Fruit fly (Drosophila melanogaster): ENCODE results near the gene Nek2.

Gene Nek2

DNA sequence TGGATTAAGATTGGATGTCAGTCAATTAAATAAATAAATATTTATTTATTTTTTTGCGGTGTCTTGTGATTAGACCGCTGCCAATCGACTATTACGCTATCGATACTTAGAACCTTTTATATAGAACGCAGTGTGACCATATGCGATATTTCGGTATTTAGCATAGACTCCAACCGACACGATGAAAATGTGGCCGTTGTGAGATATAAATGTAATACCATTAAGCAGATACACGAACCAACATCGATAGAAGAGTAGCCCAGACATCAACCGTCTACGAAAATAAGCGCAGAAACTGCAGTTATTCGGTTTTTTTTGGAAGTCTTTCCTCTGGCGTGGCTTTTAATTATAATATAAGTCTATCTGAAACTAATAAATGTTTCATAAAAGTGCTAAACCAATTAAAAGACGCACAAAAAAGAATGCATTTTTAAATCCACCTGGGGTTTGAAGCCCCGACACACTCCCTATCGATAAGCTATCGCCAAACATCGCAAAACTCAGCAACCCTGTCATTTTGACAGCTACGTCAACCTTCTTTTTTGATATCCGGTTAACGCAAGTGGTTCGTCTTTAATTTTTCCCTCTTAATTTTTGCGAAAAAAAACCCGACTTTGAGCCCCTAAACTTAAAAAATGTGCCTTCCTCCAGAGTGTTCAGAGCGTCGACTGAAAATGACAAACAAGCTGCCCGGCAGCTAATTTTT, 41.9 kb upstream of the Nek2 start, which contains the start of the genes Dhdds and RpS14a (continued):
- no peak for TF ChIP-seq fu2 (GFP tag; optimal IDR thresholded peaks at IDR 0.05)
- no peak for TF ChIP-seq CG4730 (GFP tag; IDR thresholded peaks at IDR 0.05)
- TF ChIP-seq Sox100B (GFP tag; optimal IDR thresholded peaks at IDR 0.05): peak; percentile 81
- TF ChIP-seq D (optimal IDR thresholded peaks at IDR 0.05): no peak
- peak; percentile 62 for TF ChIP-seq D (GFP tag; optimal IDR thresholded peaks at IDR 0.05)
- no peak for TF ChIP-seq stwl (tag; optimal IDR thresholded peaks at IDR 0.05)
- TF ChIP-seq Hr78 (GFP tag; optimal IDR thresholded peaks at IDR 0.05): no peak
- no peak for TF ChIP-seq CkIIα-i1 (GFP tag; IDR thresholded peaks at IDR 0.05)
- no peak for TF ChIP-seq CG12744 (GFP tag; optimal IDR thresholded peaks at IDR 0.05)
- peak; percentile 31 for TF ChIP-seq pb (GFP tag; optimal IDR thresholded peaks at IDR 0.05)
- TF ChIP-seq CG11696 (GFP tag; IDR thresholded peaks at IDR 0.05): no peak
- peak; percentile 51 for TF ChIP-seq CG7556 (GFP tag; optimal IDR thresholded peaks at IDR 0.05)
- peak in 1 of 2 experiments; percentile 34 for TF ChIP-seq Eip74EF (GFP tag; optimal IDR thresholded peaks at IDR 0.05)
- peak; percentile 24 for TF ChIP-seq jumu (GFP tag; optimal IDR thresholded peaks at IDR 0.05)
- no peak for TF ChIP-seq CG10321 (GFP tag; IDR thresholded peaks at IDR 0.05)
- TF ChIP-seq CG16815 (GFP tag; optimal IDR thresholded peaks at IDR 0.05): peak; percentile 29
- TF ChIP-seq tup (GFP tag; optimal IDR thresholded peaks at IDR 0.05): peak; percentile 27
- TF ChIP-seq CG7987 (GFP tag; optimal IDR thresholded peaks at IDR 0.05): peak; percentile 64
- TF ChIP-seq B-H1 (GFP tag; IDR thresholded peaks at IDR 0.05): no peak; the same call in 2 of the 3 replicates
- peak; percentile 18 for TF ChIP-seq maf-S (GFP tag; optimal IDR thresholded peaks at IDR 0.05)
- no peak for TF ChIP-seq CG6254 (GFP tag; optimal IDR thresholded peaks at IDR 0.05)
- peak; percentile 41 for TF ChIP-seq pfk (GFP tag; optimal IDR thresholded peaks at IDR 0.05)
- TF ChIP-seq pum (GFP tag; optimal IDR thresholded peaks at IDR 0.05): no peak
- peak; percentile 52 for TF ChIP-seq trh (GFP tag; optimal IDR thresholded peaks at IDR 0.05)
- peak in 1 of 2 experiments; percentile 47 for TF ChIP-seq crp (GFP tag; optimal IDR thresholded peaks at IDR 0.05)
- no peak for TF ChIP-seq CG9932 (GFP tag; IDR thresholded peaks at IDR 0.05)
- peak; percentile 92 for TF ChIP-seq CG9797 (GFP tag; optimal IDR thresholded peaks at IDR 0.05)
- TF ChIP-seq CG13296 (GFP tag; optimal IDR thresholded peaks at IDR 0.05): peak; percentile 67
- peak; percentile 19 to 85 for TF ChIP-seq tll (GFP tag; optimal IDR thresholded peaks at IDR 0.05)
- TF ChIP-seq CG9727 (GFP tag; optimal IDR thresholded peaks at IDR 0.05): peak; percentile 90
- TF ChIP-seq da (GFP tag; optimal IDR thresholded peaks at IDR 0.05): no peak
- no peak for TF ChIP-seq ro (GFP tag; IDR thresholded peaks at IDR 0.05)
- TF ChIP-seq cato (GFP tag; optimal IDR thresholded peaks at IDR 0.05; ENCODE audit: borderline replicate concordance): peak; percentile 43
- TF ChIP-seq hb (GFP tag; IDR thresholded peaks at IDR 0.05; ENCODE audit: partially characterized antibody): peak; percentile 75; the same call in 2 of the 3 replicates
- TF ChIP-seq exex (tag; optimal IDR thresholded peaks at IDR 0.05): no peak
- peak; percentile 89 for TF ChIP-seq gfzf (GFP tag; optimal IDR thresholded peaks at IDR 0.05)
- TF ChIP-seq CG7271 (tag; optimal IDR thresholded peaks at IDR 0.05): peak; percentile 80
- peak; percentile 56 for TF ChIP-seq nom (GFP tag; optimal IDR thresholded peaks at IDR 0.05)
- TF ChIP-seq HLH4C (GFP tag; IDR thresholded peaks at IDR 0.05; ENCODE audit: partially characterized antibody): peak; percentile 49; the same call in 2 of the 3 replicates
- TF ChIP-seq run (tag; optimal IDR thresholded peaks at IDR 0.05): no peak
- TF ChIP-seq Lhr (GFP tag; optimal IDR thresholded peaks at IDR 0.05): peak; percentile 90
- TF ChIP-seq CG10431 (GFP tag; optimal IDR thresholded peaks at IDR 0.05): peak; percentile 74
- TF ChIP-seq Poxn (GFP tag; IDR thresholded peaks at IDR 0.05): no peak
- TF ChIP-seq dati (GFP tag; IDR thresholded peaks at IDR 0.05): no peak
- peak; percentile 78 for TF ChIP-seq CG17568 (GFP tag; optimal IDR thresholded peaks at IDR 0.05)
- peak; percentile 64 for TF ChIP-seq CG3407 (GFP tag; optimal IDR thresholded peaks at IDR 0.05)
- TF ChIP-seq CG1529 (GFP tag; optimal IDR thresholded peaks at IDR 0.05): peak; percentile 19
- TF ChIP-seq CG31365 (tag; optimal IDR thresholded peaks at IDR 0.05): peak; percentile 11

Measured in whole organism, embryonic.